Worm (Caenorhabditis elegans) whole organism, dauer: ENCODE measurements around the gene gei-8.

Experiments
- unc-62 ChIP-seq: sonication (generic microtip); optimal IDR thresholded peaks from 2 replicates; lab custom pipeline; 2017; ENCODE audit warnings: missing biosample characterization, missing genetic modification reagents, missing genetic modification characterization

gei-8 gene

ce11 chrIII:8130177-8130902, 9.3 kb upstream of the gei-8 start, which contains the start of the genes rpl-21 and C14B9.10:
Gene rpl-21, minus strand, starts transcription at chrIII:8130227.
Gene C14B9.10, plus strand, starts transcription at chrIII:8130852.
- TF ChIP-seq unc-62 (GFP tag; lab: Kevin White, UChicago) = no peak

- no peak for TF ChIP-seq unc-62 (GFP tag; lab: Kevin White, UChicago)
Observed at ce11 chrIII:8129195-8129594, 8.2 kb upstream of the gei-8 start.

- no peak for TF ChIP-seq unc-62 (GFP tag; lab: Kevin White, UChicago)
Observed at ce11 chrIII:8126978-8127377, 5.9 kb upstream of the gei-8 start.

ce11 chrIII:8125234-8125633, 4.2 kb upstream of the gei-8 start:
- no peak for TF ChIP-seq unc-62 (GFP tag; lab: Kevin White, UChicago)

ce11 chrIII:8124323-8124722, 3.3 kb upstream of the gei-8 start:
- TF ChIP-seq unc-62 (GFP tag; lab: Kevin White, UChicago) = no peak

ce11 chrIII:8121923-8122322, 891 bp upstream of the gei-8 start:
- TF ChIP-seq unc-62 (GFP tag; lab: Kevin White, UChicago) = no peak

ce11 chrIII:8117155-8117554, 3.9 kb downstream of the gei-8 start:
- TF ChIP-seq unc-62 (GFP tag; lab: Kevin White, UChicago) = no peak

ce11 chrIII:8115877-8116276, 5.2 kb downstream of the gei-8 start:
- no peak for TF ChIP-seq unc-62 (GFP tag; lab: Kevin White, UChicago)

ce11 chrIII:8111347-8111746, 9.7 kb downstream of the gei-8 start:
- no peak for TF ChIP-seq unc-62 (GFP tag; lab: Kevin White, UChicago)

- no peak for TF ChIP-seq unc-62 (GFP tag; lab: Kevin White, UChicago)
Observed at ce11 chrIII:8109459-8110057, 11.5 kb downstream of the gei-8 start.

ce11 chrIII:8108490-8108889, 12.5 kb downstream of the gei-8 start, which contains the start of gene C14B9.3:
Gene C14B9.3, plus strand, starts transcription at chrIII:8108790.
- TF ChIP-seq unc-62 (GFP tag; lab: Kevin White, UChicago) = no peak

ce11 chrIII:8106476-8106875, 14.6 kb downstream of the gei-8 start:
- no peak for TF ChIP-seq unc-62 (GFP tag; lab: Kevin White, UChicago)

ce11 chrIII:8105771-8106170, 15.3 kb downstream of the gei-8 start:
- no peak for TF ChIP-seq unc-62 (GFP tag; lab: Kevin White, UChicago)

ce11 chrIII:8100960-8101359, 20.1 kb downstream of the gei-8 start, which contains the start of gene plk-1:
Gene plk-1, plus strand, starts transcription at chrIII:8101348.
- TF ChIP-seq unc-62 (GFP tag; lab: Kevin White, UChicago) = no peak

ce11 chrIII:8099022-8099421, 22.0 kb downstream of the gei-8 start, which contains the start of gene K06H7.1:
Gene K06H7.1, plus strand, starts transcription at chrIII:8099322.
- no peak for TF ChIP-seq unc-62 (GFP tag; lab: Kevin White, UChicago)

ce11 chrIII:8098116-8098515, 22.9 kb downstream of the gei-8 start, which contains the start of gene K06H7.8:
Gene K06H7.8, minus strand, starts transcription at chrIII:8098216.
- TF ChIP-seq unc-62 (GFP tag; lab: Kevin White, UChicago) = no peak
